Fruit fly (Drosophila melanogaster) whole organism, prepupa: ENCODE results near the gene Alh.
A peak's percentile ranks its signal among the peaks of the same experiment; 100 is the strongest.

ENCODE experiments used
- Blimp-1 ChIP-seq: fragments of 200-800 bp; sonication (Bioruptor generic); optimal IDR thresholded peaks from 3 replicates; lab custom pipeline; 2017; ENCODE audit warnings: missing biosample characterization, missing genetic modification characterization, mild to moderate bottlenecking, moderate library complexity, missing genetic modification reagents
- CG3032 ChIP-seq: fragments of 200-800 bp; optimal IDR thresholded peaks from 2 replicates; lab custom pipeline; 2019; ENCODE audit warnings: missing biosample characterization, mild to moderate bottlenecking, missing genetic modification characterization, moderate library complexity
- CG32006 ChIP-seq: fragments of 200-800 bp; sonication (Bioruptor generic); optimal IDR thresholded peaks from 3 replicates; lab custom pipeline; 2017; ENCODE audit warnings: missing biosample characterization, mild to moderate bottlenecking, missing genetic modification characterization
- CG6163 ChIP-seq: fragments of 200-800 bp; sonication (Bioruptor generic); IDR thresholded peaks from 3 replicates; pipeline ENCODE4 v1.3.6; 2022; ENCODE audit warnings: missing biosample characterization, missing genetic modification characterization
- CG6854 ChIP-seq: fragments of 200-800 bp; sonication (Bioruptor generic); optimal IDR thresholded peaks from 2 replicates; lab custom pipeline; 2017; ENCODE audit warnings: missing biosample characterization, mild to moderate bottlenecking, missing genetic modification characterization
- CG8632 ChIP-seq: fragments of 200-800 bp; sonication (Bioruptor generic); optimal IDR thresholded peaks from 3 replicates; lab custom pipeline; 2016; ENCODE audit warnings: missing biosample characterization, missing genetic modification characterization
- Ets96B ChIP-seq: fragments of 200-800 bp; optimal IDR thresholded peaks from 2 replicates; lab custom pipeline; 2019; ENCODE audit warnings: missing biosample characterization, mild to moderate bottlenecking, missing genetic modification characterization, moderate library complexity
- Gug ChIP-seq: fragments of 200-800 bp; sonication (Bioruptor generic); IDR thresholded peaks from 2 replicates; pipeline ENCODE4 v1.3.6; 2022; ENCODE audit warnings: missing biosample characterization, missing genetic modification characterization
- Hr39 ChIP-seq: fragments of 200-800 bp; sonication (Bioruptor generic); optimal IDR thresholded peaks from 2 replicates; lab custom pipeline; 2016; ENCODE audit warnings: missing biosample characterization, missing genetic modification characterization
- Hr4 ChIP-seq: fragments of 200-800 bp; sonication (Bioruptor generic); optimal IDR thresholded peaks from 3 replicates; lab custom pipeline; 2016; ENCODE audit warnings: missing biosample characterization, missing genetic modification characterization
- Lpt ChIP-seq: fragments of 200-800 bp; sonication (Bioruptor generic); optimal IDR thresholded peaks from 3 replicates; lab custom pipeline; 2016; ENCODE audit warnings: missing biosample characterization, missing genetic modification characterization
- OdsH ChIP-seq: fragments of 200-800 bp; sonication (Bioruptor generic); optimal IDR thresholded peaks from 3 replicates; lab custom pipeline; 2016; ENCODE audit warnings: missing biosample characterization, missing genetic modification characterization
- spab ChIP-seq: fragments of 200-800 bp; sonication (Bioruptor generic); optimal IDR thresholded peaks from 2 replicates; lab custom pipeline; 2017; ENCODE audit warnings: missing biosample characterization, mild to moderate bottlenecking, missing genetic modification characterization, missing genetic modification reagents

DNA sequence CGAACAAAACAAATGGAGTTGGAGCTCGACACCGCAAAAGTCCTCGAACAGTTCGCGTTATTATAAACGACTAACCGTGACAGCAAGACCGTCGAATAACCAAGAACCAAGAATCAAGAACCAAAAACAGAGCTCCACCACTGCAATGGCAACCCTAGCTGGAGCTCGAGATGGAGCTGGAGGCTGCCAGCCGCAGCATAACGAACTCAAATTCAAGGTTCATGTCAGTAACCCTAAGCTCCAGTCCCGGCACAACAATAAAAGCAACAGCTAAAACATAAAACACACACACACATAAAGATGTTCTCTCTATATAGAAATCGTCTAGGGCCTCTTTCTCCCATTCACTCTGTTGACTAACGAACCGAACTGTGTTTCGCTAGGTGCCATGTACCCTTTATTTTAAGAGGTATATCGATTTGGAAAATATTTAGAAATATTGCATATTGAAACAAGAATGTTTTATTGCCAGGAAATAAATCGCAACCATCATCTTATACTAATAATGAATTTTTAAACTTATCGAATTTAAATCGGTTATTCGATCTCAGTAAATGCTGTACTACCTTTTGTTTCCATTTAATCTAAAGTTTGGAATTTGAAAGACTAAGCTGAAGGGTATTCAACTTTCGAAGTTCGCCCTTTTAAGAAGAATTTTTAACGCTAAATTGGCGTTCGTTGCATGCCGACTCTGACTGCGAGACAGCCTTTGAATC is 47.6 kb upstream of the Alh start:
- TF ChIP-seq CG6163 (GFP tag; lab: Robert Waterston, UW) (0 out of 3 replicates have a peak, but pooled peaks have one; percentile 17), spab (GFP tag; lab: Kevin White, UChicago) (peak; percentile 71), OdsH (GFP tag; lab: Kevin White, UChicago) (peak; percentile 69), Hr4 (GFP tag; lab: Kevin White, UChicago) (peak; percentile 47), CG8632 (GFP tag; lab: Kevin White, UChicago) (peak; percentile 21), CG32006 (GFP tag; lab: Kevin White, UChicago) (peak; percentile 55), Lpt (peak; percentile 53), CG3032 (tag; lab: Kevin White, UChicago) (peak; percentile 86), CG6854 (GFP tag; lab: Kevin White, UChicago) (no peak), Gug (GFP tag; lab: Robert Waterston, UW) (0 out of 2 replicates have a peak, but pooled peaks have one; percentile 7), Ets96B (peak; percentile 85), Hr39 (GFP tag; lab: Kevin White, UChicago) (peak; percentile 44), Blimp-1 (GFP tag; lab: Kevin White, UChicago) (no peak)
